Fruit fly (Drosophila melanogaster): Measurements from ENCODE around the gene jp.

Gene jp

dm6 chr2L:9520886-9521868, 45.4 kb downstream of the jp start, which contains the start of gene Oatp30B (continued):
- TF ChIP-seq Smox (GFP tag; optimal IDR thresholded peaks at IDR 0.05), result peak; percentile 96
- TF ChIP-seq CG8119 (GFP tag; IDR thresholded peaks at IDR 0.05), result no peak; the same call in 1 of the 3 replicates
- peak; percentile 100 for TF ChIP-seq CG1621 (tag; optimal IDR thresholded peaks at IDR 0.05)
- TF ChIP-seq CG6276 (GFP tag; optimal IDR thresholded peaks at IDR 0.05), result peak; percentile 79
- TF ChIP-seq cyc (GFP tag; optimal IDR thresholded peaks at IDR 0.05), result peak; percentile 93
- TF ChIP-seq Eip75B (GFP tag; optimal IDR thresholded peaks at IDR 0.05), result peak; percentile 93
- peak; percentile 92 for TF ChIP-seq CG15336 (GFP tag; IDR thresholded peaks at IDR 0.05)
- peak; percentile 97 for TF ChIP-seq svp (GFP tag)
- peak; percentile 79 for TF ChIP-seq fd85E (GFP tag; optimal IDR thresholded peaks at IDR 0.05)
- peak; percentile 97 for TF ChIP-seq Eip78C (GFP tag)
- peak; percentile 91 for TF ChIP-seq Gug (GFP tag; IDR thresholded peaks at IDR 0.05)
- peak; percentile 88 for TF ChIP-seq CG7368 (GFP tag; optimal IDR thresholded peaks at IDR 0.05)

dm6 chr2L:9513771-9514170, 52.8 kb downstream of the jp start:
- peak; percentile 76 for TF ChIP-seq Eip93F (GFP tag; optimal IDR thresholded peaks at IDR 0.05)
- TF ChIP-seq dsx (GFP tag; optimal IDR thresholded peaks at IDR 0.05; ENCODE audit: poor library complexity, severe bottlenecking), result no peak
- peak; percentile 86 for TF ChIP-seq vri (GFP tag; optimal IDR thresholded peaks at IDR 0.05)

DNA sequence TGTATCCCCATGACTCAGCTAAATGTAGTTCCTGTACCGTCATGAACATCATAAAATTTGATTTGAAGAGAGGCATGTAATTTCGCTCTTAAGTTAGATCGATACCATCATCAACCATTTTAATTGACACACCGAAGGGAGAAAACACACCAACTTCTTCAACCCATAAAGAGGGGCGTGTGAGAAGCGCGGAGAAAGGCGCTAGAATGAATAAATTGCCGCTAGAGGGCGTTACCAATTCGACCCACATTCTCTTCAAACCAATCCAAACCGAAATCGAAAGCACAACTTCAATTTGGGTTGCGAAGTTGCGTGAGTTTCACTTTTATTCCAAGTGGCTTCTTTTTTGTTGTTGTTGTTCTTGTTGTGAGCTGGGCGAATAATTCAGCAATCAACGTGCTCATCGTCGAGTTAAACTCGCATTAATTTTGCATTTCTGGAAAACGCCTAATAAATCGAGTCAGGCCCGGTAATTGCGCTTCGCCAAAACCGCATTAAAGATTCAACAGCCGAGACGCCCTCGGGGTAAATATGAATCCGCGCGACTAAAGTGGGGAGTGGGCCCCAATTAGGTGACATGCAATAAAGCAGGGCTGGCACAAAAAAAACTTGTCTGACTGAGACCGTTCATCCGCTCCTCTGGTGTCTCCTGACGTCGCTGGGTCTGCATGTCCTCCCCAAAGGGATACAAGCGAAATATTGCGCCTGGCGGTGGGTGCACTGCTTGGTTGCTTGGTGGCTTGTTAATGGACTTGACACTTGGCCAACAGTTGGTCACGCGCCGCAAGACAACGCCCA, 54.0 kb downstream of the jp start:
- peak; percentile 27 for TF ChIP-seq Eip78C (GFP tag)
- TF ChIP-seq ss (GFP tag; optimal IDR thresholded peaks at IDR 0.05), result peak; percentile 15 to 75
- no peak for TF ChIP-seq lz (GFP tag; optimal IDR thresholded peaks at IDR 0.05)
- TF ChIP-seq CG15336 (GFP tag; IDR thresholded peaks at IDR 0.05), result no peak
- TF ChIP-seq Blimp-1 (GFP tag; optimal IDR thresholded peaks at IDR 0.05), result peak; percentile 93

dm6 chr2L:9510429-9510828, 56.1 kb downstream of the jp start:
- TF ChIP-seq CG8319 (GFP tag; optimal IDR thresholded peaks at IDR 0.05), result no peak
- peak in 1 of 2 experiments; percentile 32 for TF ChIP-seq ss (GFP tag; optimal IDR thresholded peaks at IDR 0.05)

- TF ChIP-seq CG16779 (tag; optimal IDR thresholded peaks at IDR 0.05), result no peak
- TF ChIP-seq fkh (GFP tag; optimal IDR thresholded peaks at IDR 0.05), result peak; percentile 91
Observed at dm6 chr2L:9509653-9510052, 56.9 kb downstream of the jp start.

DNA sequence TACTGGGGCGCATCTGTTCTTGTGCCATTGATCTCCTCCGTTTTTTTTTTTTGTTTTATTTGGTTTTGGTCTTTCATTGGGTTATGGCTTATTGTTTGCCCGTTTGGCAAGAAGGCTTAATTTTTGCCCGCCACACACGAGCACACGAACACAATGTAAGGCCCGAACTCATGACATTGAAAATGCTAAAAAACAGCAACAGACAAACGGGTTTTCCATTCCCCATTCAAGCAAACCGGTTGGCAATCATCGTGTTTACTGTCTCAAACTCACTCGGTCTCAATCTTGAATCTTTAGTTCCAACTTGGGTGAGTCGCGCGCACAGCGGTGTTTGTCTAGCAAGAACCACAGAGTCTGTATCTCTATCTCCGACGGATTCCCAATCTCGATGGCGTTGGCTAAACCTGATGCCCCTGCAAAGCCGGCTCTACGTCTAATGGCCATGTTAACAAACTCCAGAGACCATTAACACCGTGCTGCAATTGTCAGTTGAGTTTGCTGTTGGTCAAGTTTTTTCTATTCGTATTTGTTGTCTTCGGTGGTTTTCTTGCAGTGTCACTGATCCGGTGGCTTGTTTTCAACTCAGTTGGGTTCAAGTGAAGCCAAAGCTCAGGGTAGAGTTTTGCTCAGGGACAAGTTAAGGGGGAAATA, 57.9 kb downstream of the jp start:
- TF ChIP-seq CG6276 (GFP tag; optimal IDR thresholded peaks at IDR 0.05) (no peak), CG16779 (tag; optimal IDR thresholded peaks at IDR 0.05) (no peak), dsx (GFP tag; optimal IDR thresholded peaks at IDR 0.05; ENCODE audit: poor library complexity, severe bottlenecking) (peak; percentile 87), Hr38 (GFP tag; optimal IDR thresholded peaks at IDR 0.05) (no peak), CG8119 (GFP tag; IDR thresholded peaks at IDR 0.05) (no peak), fd59A (GFP tag; optimal IDR thresholded peaks at IDR 0.05) (no peak), fkh (GFP tag; optimal IDR thresholded peaks at IDR 0.05) (peak; percentile 49), Hr4 (GFP tag; optimal IDR thresholded peaks at IDR 0.05) (no peak), CG11902 (GFP tag; optimal IDR thresholded peaks at IDR 0.05) (no peak), acj6 (GFP tag; optimal IDR thresholded peaks at IDR 0.05) (no peak), CG11762 (GFP tag; optimal IDR thresholded peaks at IDR 0.05; ENCODE audit: insufficient read depth) (no peak), eg (GFP tag; IDR thresholded peaks at IDR 0.05) (peak; percentile 8; the same call in 1 of the 3 replicates), CG11294 (GFP tag; IDR thresholded peaks at IDR 0.05) (no peak), CG34406 (GFP tag; optimal IDR thresholded peaks at IDR 0.05) (no peak), Ets96B (tag; optimal IDR thresholded peaks at IDR 0.05) (no peak), CG6792 (GFP tag; optimal IDR thresholded peaks at IDR 0.05) (no peak), CG32006 (GFP tag; optimal IDR thresholded peaks at IDR 0.05) (no peak), cyc (GFP tag; optimal IDR thresholded peaks at IDR 0.05) (no peak), CG8632 (GFP tag; optimal IDR thresholded peaks at IDR 0.05) (no peak), Met (GFP tag; optimal IDR thresholded peaks at IDR 0.05) (no peak), CG3032 (tag; optimal IDR thresholded peaks at IDR 0.05) (no peak), dac (GFP tag; optimal IDR thresholded peaks at IDR 0.05) (no peak)

Data from whole organism, prepupa.